Worm (Caenorhabditis elegans) whole organism, L2 larva: ENCODE measurements around the gene M01F1.9.

Experiments
- C34F6.9 ChIP-seq: fragments of 150-350 bp; optimal IDR thresholded peaks from 2 replicates; lab custom pipeline; 2014; ENCODE audit warnings: missing biosample characterization, missing genetic modification characterization
- F13H6.1 ChIP-seq: sonication (generic microtip); optimal IDR thresholded peaks from 2 replicates; lab custom pipeline; 2016; ENCODE audit warnings: missing genetic modification characterization, missing compliant biosample characterization
- R02D3.7 ChIP-seq: fragments of 150-350 bp; optimal IDR thresholded peaks from 2 replicates; lab custom pipeline; 2014; ENCODE audit warnings: missing biosample characterization, missing genetic modification characterization
- Y55F3AM.14 ChIP-seq: fragments of 200-800 bp; sonication (Bioruptor generic); optimal IDR thresholded peaks from 2 replicates; lab custom pipeline; 2018; ENCODE audit warnings: mild to moderate bottlenecking, missing genetic modification characterization, missing compliant biosample characterization
- ZK546.5 ChIP-seq: sonication (generic microtip); optimal IDR thresholded peaks from 2 replicates; lab custom pipeline; 2017; ENCODE audit warnings: missing biosample characterization, missing genetic modification characterization
- alr-1 ChIP-seq: fragments of 150-350 bp; optimal IDR thresholded peaks from 2 replicates; lab custom pipeline; 2014; ENCODE audit warnings: missing biosample characterization, missing genetic modification characterization
- ama-1 ChIP-seq: fragments of 150-350 bp; optimal IDR thresholded peaks from 2 replicates; lab custom pipeline; 2018; ENCODE audit warnings: inconsistent platforms
- blmp-1 ChIP-seq: sonication (generic microtip); optimal IDR thresholded peaks from 2 replicates; lab custom pipeline; 2017; ENCODE audit warnings: missing genetic modification characterization, mild to moderate bottlenecking, missing compliant biosample characterization, antibody characterized with exemption, moderate library complexity; ENCODE audit not compliant: insufficient read depth
- ceh-82 ChIP-seq: fragments of 150-350 bp; optimal IDR thresholded peaks from 2 replicates; lab custom pipeline; 2014; ENCODE audit warnings: missing biosample characterization, missing genetic modification characterization
- crh-2 ChIP-seq: sonication (generic microtip); optimal IDR thresholded peaks from 2 replicates; lab custom pipeline; 2017; ENCODE audit warnings: missing biosample characterization, missing genetic modification characterization
- egl-27 ChIP-seq: sonication (generic microtip); optimal IDR thresholded peaks from 3 replicates; lab custom pipeline; 2017; ENCODE audit warnings: missing biosample characterization, missing genetic modification reagents, missing genetic modification characterization
- fos-1 ChIP-seq: fragments of 150-350 bp; optimal IDR thresholded peaks from 2 replicates; lab custom pipeline; 2014; ENCODE audit warnings: missing biosample characterization, missing genetic modification characterization
- gmeb-1 ChIP-seq: fragments of 150-350 bp; optimal IDR thresholded peaks from 2 replicates; lab custom pipeline; 2014; ENCODE audit warnings: missing biosample characterization, missing genetic modification characterization
- lin-13 ChIP-seq: fragments of 150-350 bp; optimal IDR thresholded peaks from 2 replicates; lab custom pipeline; 2014; ENCODE audit warnings: missing biosample characterization, missing genetic modification reagents, missing genetic modification characterization
- lsy-2 ChIP-seq, 2 experiments: fragments of 150-350 bp in 1 of 2; sonication (generic microtip) in 1 of 2; optimal IDR thresholded peaks; 2 replicates each; lab custom pipeline; 2014 to 2017; ENCODE audit warnings: missing biosample characterization in 2 of 2, missing genetic modification characterization in 2 of 2
- mbf-1 ChIP-seq: sonication (generic microtip); optimal IDR thresholded peaks from 2 replicates; lab custom pipeline; 2017; ENCODE audit warnings: missing biosample characterization, missing genetic modification characterization
- mdl-1 ChIP-seq, 2 experiments: fragments of 150-350 bp in 1 of 2; sonication (generic microtip) in 1 of 2; optimal IDR thresholded peaks; 2 replicates each; lab custom pipeline; 2017; ENCODE audit warnings: missing biosample characterization in 2 of 2, missing genetic modification characterization in 2 of 2
- nhr-10 ChIP-seq: sonication (generic microtip); optimal IDR thresholded peaks from 2 replicates; lab custom pipeline; 2017; ENCODE audit warnings: missing biosample characterization, missing genetic modification characterization
- nhr-11 ChIP-seq: fragments of 150-350 bp; optimal IDR thresholded peaks from 2 replicates; lab custom pipeline; 2014; ENCODE audit warnings: missing biosample characterization, missing genetic modification characterization
- nhr-129 ChIP-seq: fragments of 150-350 bp; optimal IDR thresholded peaks from 2 replicates; lab custom pipeline; 2014; ENCODE audit warnings: missing biosample characterization, missing genetic modification characterization
- nhr-21 ChIP-seq: fragments of 150-350 bp; optimal IDR thresholded peaks from 2 replicates; lab custom pipeline; 2014; ENCODE audit warnings: missing biosample characterization, missing genetic modification characterization
- nhr-23 ChIP-seq: fragments of 150-350 bp; optimal IDR thresholded peaks from 2 replicates; lab custom pipeline; 2014; ENCODE audit warnings: missing biosample characterization, missing genetic modification reagents, missing genetic modification characterization
- nhr-237 ChIP-seq: fragments of 150-350 bp; optimal IDR thresholded peaks from 2 replicates; lab custom pipeline; 2014; ENCODE audit warnings: missing biosample characterization, missing genetic modification characterization
- nhr-6 ChIP-seq: fragments of 150-350 bp; optimal IDR thresholded peaks from 2 replicates; lab custom pipeline; 2014; ENCODE audit warnings: missing biosample characterization, missing genetic modification characterization
- nhr-77 ChIP-seq: fragments of 150-350 bp; optimal IDR thresholded peaks from 2 replicates; lab custom pipeline; 2014; ENCODE audit warnings: missing biosample characterization, missing genetic modification characterization
- peb-1 ChIP-seq: fragments of 150-350 bp; optimal IDR thresholded peaks from 2 replicates; lab custom pipeline; 2014; ENCODE audit warnings: missing biosample characterization, missing genetic modification characterization
- sem-4 ChIP-seq: fragments of 150-350 bp; optimal IDR thresholded peaks from 2 replicates; lab custom pipeline; 2014; ENCODE audit warnings: missing biosample characterization, missing genetic modification reagents, missing genetic modification characterization
- skn-1 ChIP-seq: sonication (generic microtip); optimal IDR thresholded peaks from 2 replicates; lab custom pipeline; 2017; ENCODE audit warnings: missing biosample characterization, missing genetic modification characterization
- sma-3 ChIP-seq: sonication (generic microtip); optimal IDR thresholded peaks from 2 replicates; lab custom pipeline; 2016; ENCODE audit warnings: missing genetic modification reagents, missing genetic modification characterization, missing compliant biosample characterization
- sma-9 ChIP-seq, 2 experiments: fragments of 150-350 bp in 1 of 2; sonication (generic microtip) in 1 of 2; optimal IDR thresholded peaks; 2 replicates each; lab custom pipeline; 2014 to 2016; ENCODE audit warnings: missing genetic modification characterization in 2 of 2, mild to moderate bottlenecking in 1 of 2, missing biosample characterization in 1 of 2, missing compliant biosample characterization in 1 of 2, missing genetic modification reagents in 1 of 2, moderate library complexity in 1 of 2
- snpc-4 ChIP-seq: fragments of 150-350 bp; optimal IDR thresholded peaks from 2 replicates; lab custom pipeline; 2014; ENCODE audit warnings: missing biosample characterization, missing genetic modification characterization
- unc-39 ChIP-seq: fragments of 150-350 bp; optimal IDR thresholded peaks from 2 replicates; lab custom pipeline; 2014; ENCODE audit warnings: missing biosample characterization, missing genetic modification characterization
- unc-55 ChIP-seq: fragments of 150-350 bp; sonication (generic microtip); optimal IDR thresholded peaks from 3 replicates; lab custom pipeline; 2014; ENCODE audit warnings: missing biosample characterization, missing genetic modification reagents, missing genetic modification characterization
- unc-62 ChIP-seq: fragments of 150-350 bp; optimal IDR thresholded peaks from 2 replicates; lab custom pipeline; 2014; ENCODE audit warnings: missing biosample characterization, missing genetic modification reagents, missing genetic modification characterization
- zag-1 ChIP-seq: fragments of 150-350 bp; optimal IDR thresholded peaks from 2 replicates; lab custom pipeline; 2014; ENCODE audit warnings: missing biosample characterization, missing genetic modification characterization
- ztf-1 ChIP-seq: fragments of 200-800 bp; sonication (Bioruptor generic); conservative IDR thresholded peaks from 2 replicates; pipeline ENCODE4 v1.3.6; 2022; ENCODE audit warnings: missing genetic modification characterization, missing compliant biosample characterization
- ztf-11 ChIP-seq: sonication (generic microtip); optimal IDR thresholded peaks from 2 replicates; lab custom pipeline; 2017; ENCODE audit warnings: missing biosample characterization, missing genetic modification characterization
- ztf-4 ChIP-seq: fragments of 150-350 bp; optimal IDR thresholded peaks from 2 replicates; lab custom pipeline; 2014; ENCODE audit warnings: missing biosample characterization, missing genetic modification characterization

Gene M01F1.9

DNA sequence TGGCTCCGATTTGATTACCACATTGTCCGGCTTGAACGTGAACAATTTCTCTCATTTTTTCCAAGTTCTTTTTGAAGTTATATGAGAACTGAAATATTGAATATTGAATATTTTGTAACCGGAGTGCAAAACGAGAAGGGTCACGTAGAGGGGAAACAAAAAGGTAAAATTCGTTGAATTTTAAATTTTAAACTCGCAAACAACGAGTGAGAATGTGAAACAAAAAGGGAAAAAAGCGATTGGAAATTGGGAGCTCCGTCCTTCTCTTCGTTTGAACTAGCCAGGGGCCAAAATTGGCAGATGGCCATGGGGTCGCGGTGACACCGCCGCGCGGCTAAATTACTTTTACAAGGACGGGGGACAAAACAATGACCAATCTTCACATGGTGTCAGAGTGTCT lies 42.7 kb upstream of the M01F1.9 start, which contains the start of gene ben-1:
Gene ben-1 (minus strand): TSS at position 101 of the 400 bp plus-strand sequence.
- no peak for TF ChIP-seq nhr-77 (tag; lab: Kevin White, UChicago)
- no peak for TF ChIP-seq sem-4 (tag; lab: Kevin White, UChicago)

DNA sequence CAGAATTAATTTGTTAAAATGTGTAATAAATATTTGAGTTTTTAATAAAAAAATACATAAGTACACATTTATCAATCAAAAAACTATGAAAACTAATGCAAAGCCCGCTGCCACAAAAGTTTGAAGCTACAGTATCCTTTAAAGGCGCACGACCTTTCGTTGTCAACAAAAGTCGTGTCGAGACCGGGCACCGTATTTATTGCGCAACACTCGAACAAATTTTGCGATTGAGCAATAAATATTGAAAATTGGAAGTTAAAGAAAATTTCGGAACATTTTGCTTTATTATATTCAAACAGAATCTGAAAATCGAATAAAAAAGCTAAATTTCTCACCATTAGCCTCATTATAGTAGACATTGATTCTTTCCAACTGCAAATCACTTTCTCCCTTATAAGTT lies 42.2 kb upstream of the M01F1.9 start:
- TF ChIP-seq peb-1 (tag; lab: Kevin White, UChicago) (no peak), ztf-4 (tag; lab: Kevin White, UChicago) (no peak), alr-1 (tag; lab: Kevin White, UChicago) (no peak), snpc-4 (tag; lab: Kevin White, UChicago) (no peak), Y55F3AM.14 (GFP tag; lab: Kevin White, UChicago) (no peak), unc-62 (GFP tag; lab: Kevin White, UChicago) (no peak), ztf-1 (GFP tag; lab: Robert Waterston, UW) (no peak), nhr-237 (no peak), nhr-21 (no peak), ama-1 (lab: Kevin White, UChicago) (no peak), nhr-6 (tag; lab: Kevin White, UChicago) (no peak), lsy-2 (tag; optimal IDR thresholded peaks at IDR 0.05; lab: Kevin White, UChicago) (no peak), R02D3.7 (tag; lab: Kevin White, UChicago) (no peak), egl-27 (no peak)

DNA sequence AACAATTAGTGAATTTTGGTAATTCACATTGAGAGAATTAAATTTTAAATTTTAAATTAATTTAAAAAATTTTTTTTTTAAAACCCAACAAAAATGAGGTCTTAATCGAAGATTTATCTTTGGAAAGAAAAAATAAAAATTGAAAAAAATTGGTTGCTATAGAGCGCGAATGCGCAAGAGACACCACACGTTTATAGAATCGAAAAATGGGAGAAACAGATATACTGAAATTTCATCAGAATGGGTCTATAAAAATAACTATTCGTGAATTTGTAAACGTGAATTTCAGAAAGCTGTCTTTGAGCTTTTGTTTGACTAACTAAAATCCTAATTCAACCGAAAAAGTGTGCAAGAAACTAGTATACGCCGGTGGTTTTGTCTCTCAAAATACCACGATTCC lies 41.6 kb upstream of the M01F1.9 start:
- peak; percentile 55 for TF ChIP-seq gmeb-1 (tag; lab: Kevin White, UChicago)
- peak; percentile 37 for TF ChIP-seq crh-2 (tag; lab: Kevin White, UChicago)
- peak; percentile 17 for TF ChIP-seq nhr-21
- no peak for TF ChIP-seq ztf-11 (tag; lab: Kevin White, UChicago)
- peak; percentile 34 for TF ChIP-seq sma-9 (GFP tag; optimal IDR thresholded peaks at IDR 0.05; lab: Kevin White, UChicago)
- TF ChIP-seq sma-9 (tag; optimal IDR thresholded peaks at IDR 0.05; lab: Kevin White, UChicago) = no peak
- TF ChIP-seq C34F6.9 (tag; lab: Kevin White, UChicago) = peak; percentile 84
- TF ChIP-seq lin-13 = peak; percentile 68
- no peak for TF ChIP-seq nhr-23 (tag; lab: Kevin White, UChicago)
- peak; percentile 78 for TF ChIP-seq sma-3 (GFP tag; lab: Kevin White, UChicago)
- TF ChIP-seq fos-1 (tag; lab: Kevin White, UChicago) = peak; percentile 47
- peak; percentile 8 for TF ChIP-seq F13H6.1 (tag; lab: Kevin White, UChicago)
- no peak for TF ChIP-seq sem-4 (tag; lab: Kevin White, UChicago)
- no peak for TF ChIP-seq unc-62 (GFP tag; lab: Kevin White, UChicago)
- TF ChIP-seq unc-39 = no peak
- no peak for TF ChIP-seq nhr-237
- TF ChIP-seq nhr-129 = peak; percentile 23
- peak; percentile 83 for TF ChIP-seq unc-55 (GFP tag; lab: Kevin White, UChicago)
- TF ChIP-seq R02D3.7 (tag; lab: Kevin White, UChicago) = no peak
- TF ChIP-seq lsy-2 (tag; optimal IDR thresholded peaks at IDR 0.05; lab: Kevin White, UChicago) = peak; percentile 14 to 77
- no peak for TF ChIP-seq Y55F3AM.14 (GFP tag; lab: Kevin White, UChicago)

DNA sequence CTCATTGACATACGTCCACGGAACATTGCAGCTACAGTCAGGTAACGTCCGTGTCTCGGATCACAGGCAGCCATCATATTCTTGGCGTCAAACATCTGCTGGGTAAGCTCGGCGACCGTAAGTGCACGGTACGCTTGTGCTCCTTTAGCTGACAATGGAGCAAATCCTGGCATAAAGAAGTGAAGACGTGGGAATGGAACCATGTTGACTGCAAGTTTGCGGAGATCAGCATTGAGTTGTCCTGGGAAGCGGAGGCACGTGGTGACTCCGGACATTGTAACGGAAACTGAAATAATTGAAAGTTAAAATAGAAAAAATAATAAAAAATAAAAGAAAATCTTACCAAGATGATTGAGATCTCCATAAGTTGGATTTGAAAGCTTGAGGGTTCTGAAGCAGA lies 40.6 kb upstream of the M01F1.9 start:
- TF ChIP-seq mdl-1 (tag; optimal IDR thresholded peaks at IDR 0.05; lab: Kevin White, UChicago) = no peak
- no peak for TF ChIP-seq egl-27
- TF ChIP-seq nhr-237 = no peak
- TF ChIP-seq C34F6.9 (tag; lab: Kevin White, UChicago) = no peak
- TF ChIP-seq nhr-77 (tag; lab: Kevin White, UChicago) = no peak
- no peak for TF ChIP-seq ceh-82 (tag; lab: Kevin White, UChicago)
- TF ChIP-seq nhr-21 = no peak
- TF ChIP-seq gmeb-1 (tag; lab: Kevin White, UChicago) = no peak
- no peak for TF ChIP-seq mbf-1 (tag; lab: Kevin White, UChicago)
- no peak for TF ChIP-seq lsy-2 (tag; optimal IDR thresholded peaks at IDR 0.05; lab: Kevin White, UChicago)
- no peak for TF ChIP-seq nhr-11 (tag; lab: Kevin White, UChicago)
- no peak for TF ChIP-seq sma-3 (GFP tag; lab: Kevin White, UChicago)
- no peak for TF ChIP-seq nhr-10
- TF ChIP-seq zag-1 (tag; lab: Kevin White, UChicago) = no peak
- TF ChIP-seq blmp-1 (tag; lab: Kevin White, UChicago) = no peak
- TF ChIP-seq skn-1 = no peak
- no peak for TF ChIP-seq ZK546.5 (tag; lab: Kevin White, UChicago)
- no peak for TF ChIP-seq alr-1 (tag; lab: Kevin White, UChicago)
- TF ChIP-seq, all 48 proteins: peak for 0
